Worm (Caenorhabditis elegans) whole organism, mixed stage, embryonic: Measurements from ENCODE around the gene Y37E11AL.3.

Experiments
- M03D4.4 ChIP-seq: sonication (generic microtip); optimal IDR thresholded peaks from 2 replicates; lab custom pipeline; 2017; ENCODE audit warnings: mild to moderate bottlenecking, missing genetic modification characterization, missing compliant biosample characterization
- bed-3 ChIP-seq: fragments of 200-800 bp; sonication (Bioruptor generic); optimal IDR thresholded peaks from 3 replicates; lab custom pipeline; 2018; ENCODE audit warnings: mild to moderate bottlenecking, missing genetic modification characterization, moderate library complexity, missing compliant biosample characterization
- ceh-39 ChIP-seq: fragments of 150-350 bp; optimal IDR thresholded peaks from 2 replicates; lab custom pipeline; 2014; ENCODE audit warnings: missing biosample characterization, missing genetic modification characterization
- ces-1 ChIP-seq: fragments of 150-350 bp; optimal IDR thresholded peaks from 2 replicates; lab custom pipeline; 2014; ENCODE audit warnings: missing biosample characterization, missing genetic modification reagents, missing genetic modification characterization
- drap-1 ChIP-seq: fragments of 200-800 bp; sonication (Bioruptor generic); optimal IDR thresholded peaks from 3 replicates; lab custom pipeline; 2018; ENCODE audit warnings: mild to moderate bottlenecking, missing genetic modification characterization, missing compliant biosample characterization
- elt-3 ChIP-seq: fragments of 150-350 bp; optimal IDR thresholded peaks from 2 replicates; lab custom pipeline; 2014; ENCODE audit warnings: missing biosample characterization, missing genetic modification characterization
- flh-1 ChIP-seq: fragments of 200-800 bp; sonication (Bioruptor generic); optimal IDR thresholded peaks from 2 replicates; lab custom pipeline; 2018; ENCODE audit warnings: mild to moderate bottlenecking, missing genetic modification characterization, moderate library complexity, missing compliant biosample characterization
- ham-2 ChIP-seq: fragments of 200-800 bp; sonication (Bioruptor generic); optimal IDR thresholded peaks from 2 replicates; lab custom pipeline; 2018; ENCODE audit warnings: mild to moderate bottlenecking, missing genetic modification characterization, missing compliant biosample characterization
- hlh-1 ChIP-seq: fragments of 150-350 bp; optimal IDR thresholded peaks from 2 replicates; lab custom pipeline; 2014; ENCODE audit warnings: missing biosample characterization, missing genetic modification reagents, missing genetic modification characterization
- lin-13 ChIP-seq: fragments of 150-350 bp; optimal IDR thresholded peaks from 2 replicates; lab custom pipeline; 2014; ENCODE audit warnings: missing biosample characterization, missing genetic modification characterization
- lin-32 ChIP-seq: fragments of 200-800 bp; sonication (Bioruptor generic); optimal IDR thresholded peaks from 2 replicates; lab custom pipeline; 2018; ENCODE audit warnings: mild to moderate bottlenecking, missing genetic modification characterization, missing compliant biosample characterization
- lsy-2 ChIP-seq: fragments of 150-350 bp; optimal IDR thresholded peaks from 2 replicates; lab custom pipeline; 2014; ENCODE audit warnings: missing biosample characterization, missing genetic modification characterization
- mab-5 ChIP-seq: fragments of 150-350 bp; optimal IDR thresholded peaks from 2 replicates; lab custom pipeline; 2014; ENCODE audit warnings: missing biosample characterization, missing genetic modification characterization
- mls-2 ChIP-seq: sonication (generic microtip); optimal IDR thresholded peaks from 2 replicates; lab custom pipeline; 2016; ENCODE audit warnings: mild to moderate bottlenecking, missing genetic modification characterization, moderate library complexity, missing compliant biosample characterization
- nhr-12 ChIP-seq: fragments of 150-350 bp; optimal IDR thresholded peaks from 2 replicates; lab custom pipeline; 2014; ENCODE audit warnings: missing biosample characterization, missing genetic modification characterization
- nhr-2 ChIP-seq: fragments of 150-350 bp; optimal IDR thresholded peaks from 2 replicates; lab custom pipeline; 2014; ENCODE audit warnings: missing biosample characterization, missing genetic modification characterization
- nhr-237 ChIP-seq: fragments of 150-350 bp; optimal IDR thresholded peaks from 2 replicates; lab custom pipeline; 2014; ENCODE audit warnings: missing biosample characterization, missing genetic modification characterization
- nhr-28 ChIP-seq: fragments of 150-350 bp; optimal IDR thresholded peaks from 2 replicates; lab custom pipeline; 2014; ENCODE audit warnings: missing biosample characterization, missing genetic modification characterization
- pha-4 ChIP-seq: fragments of 150-350 bp; optimal IDR thresholded peaks from 2 replicates; lab custom pipeline; 2018; ENCODE audit warnings: missing biosample characterization, missing genetic modification reagents, missing genetic modification characterization
- sem-2 ChIP-seq: fragments of 200-800 bp; sonication (Bioruptor generic); optimal IDR thresholded peaks from 2 replicates; lab custom pipeline; 2018; ENCODE audit warnings: mild to moderate bottlenecking, missing genetic modification characterization, missing compliant biosample characterization
- sptf-1 ChIP-seq: sonication (generic microtip); optimal IDR thresholded peaks from 2 replicates; lab custom pipeline; 2017; ENCODE audit warnings: mild to moderate bottlenecking, missing genetic modification characterization, moderate library complexity, missing compliant biosample characterization
- unc-120 ChIP-seq: sonication (generic microtip); optimal IDR thresholded peaks from 2 replicates; lab custom pipeline; 2017; ENCODE audit warnings: missing genetic modification characterization, missing compliant biosample characterization; ENCODE audit not compliant: poor library complexity, severe bottlenecking
- unc-39 ChIP-seq: fragments of 150-350 bp; optimal IDR thresholded peaks from 2 replicates; lab custom pipeline; 2014; ENCODE audit warnings: missing biosample characterization, missing genetic modification characterization
- unc-62 ChIP-seq: fragments of 150-350 bp; optimal IDR thresholded peaks from 2 replicates; lab custom pipeline; 2014; ENCODE audit warnings: missing biosample characterization, missing genetic modification reagents, missing genetic modification characterization
- zip-8 ChIP-seq: fragments of 150-350 bp; optimal IDR thresholded peaks from 2 replicates; lab custom pipeline; 2014; ENCODE audit warnings: missing biosample characterization, missing genetic modification characterization

Gene Y37E11AL.3

DNA sequence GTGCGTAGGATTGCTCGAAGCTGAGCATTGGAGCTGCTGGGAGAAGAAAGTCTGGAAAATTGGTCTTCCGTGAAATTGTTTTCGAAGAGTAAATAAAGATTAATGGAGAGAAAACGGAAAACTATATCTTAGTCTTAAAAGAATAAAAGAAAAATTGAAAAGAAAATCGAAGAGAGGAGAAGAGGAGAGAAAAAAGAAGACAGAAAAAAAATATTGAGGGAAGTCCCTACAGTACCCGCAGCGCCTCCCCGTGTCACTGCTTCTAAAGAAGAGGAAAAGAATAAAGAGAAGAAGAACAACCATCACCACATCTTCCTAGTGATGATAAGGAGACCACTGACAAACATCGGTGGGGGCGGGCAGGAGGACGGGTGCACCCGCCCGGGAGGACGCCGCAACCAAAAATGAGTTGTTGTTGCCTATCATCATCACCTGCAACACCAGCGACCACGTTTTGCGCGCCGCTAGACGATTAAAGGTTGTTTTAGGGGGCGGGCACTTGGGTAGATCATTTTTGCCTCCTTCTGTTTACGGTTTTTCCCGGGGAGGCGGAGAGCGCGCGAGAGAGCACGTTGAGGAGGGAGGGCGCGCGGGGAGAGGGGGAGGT, 46.0 kb upstream of the Y37E11AL.3 start, which contains the start of gene CC8.2:
Gene CC8.2, minus strand, starts transcription at position 51 of the 607 bp plus-strand sequence.
- TF ChIP-seq mab-5 = no peak
- no peak for TF ChIP-seq elt-3 (tag; lab: Kevin White, UChicago)
- TF ChIP-seq nhr-237 = no peak
- no peak for TF ChIP-seq lsy-2
- no peak for TF ChIP-seq flh-1
- TF ChIP-seq ham-2 = peak; percentile 15
- TF ChIP-seq sptf-1 (tag; lab: Kevin White, UChicago) = no peak
- TF ChIP-seq zip-8 (tag; lab: Kevin White, UChicago) = no peak
- no peak for TF ChIP-seq drap-1 (GFP tag; lab: Kevin White, UChicago)
- TF ChIP-seq M03D4.4 (tag; lab: Kevin White, UChicago) = peak; percentile 6
- no peak for TF ChIP-seq ces-1
- TF ChIP-seq unc-120 (tag; lab: Kevin White, UChicago) = no peak

DNA sequence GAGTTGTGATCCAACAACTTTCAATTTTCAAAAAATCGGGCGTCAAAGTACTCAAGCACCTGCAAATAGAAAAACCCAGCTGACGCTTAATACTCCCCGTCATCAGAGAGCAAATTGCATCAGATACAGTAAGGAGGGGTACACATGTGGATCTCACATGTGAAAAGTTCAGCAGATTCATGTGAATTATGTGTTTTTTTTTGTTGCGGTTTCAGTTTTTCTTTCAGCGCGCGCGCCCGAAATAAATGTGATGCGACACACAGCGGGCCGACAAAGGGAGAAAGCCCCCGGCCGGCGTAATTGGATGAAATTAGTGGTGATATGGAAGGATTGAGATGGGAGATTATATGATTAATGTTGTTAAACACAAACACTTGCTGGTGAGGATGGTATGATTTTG, 42.5 kb upstream of the Y37E11AL.3 start:
- TF ChIP-seq lin-13 (tag; lab: Kevin White, UChicago) = no peak

DNA sequence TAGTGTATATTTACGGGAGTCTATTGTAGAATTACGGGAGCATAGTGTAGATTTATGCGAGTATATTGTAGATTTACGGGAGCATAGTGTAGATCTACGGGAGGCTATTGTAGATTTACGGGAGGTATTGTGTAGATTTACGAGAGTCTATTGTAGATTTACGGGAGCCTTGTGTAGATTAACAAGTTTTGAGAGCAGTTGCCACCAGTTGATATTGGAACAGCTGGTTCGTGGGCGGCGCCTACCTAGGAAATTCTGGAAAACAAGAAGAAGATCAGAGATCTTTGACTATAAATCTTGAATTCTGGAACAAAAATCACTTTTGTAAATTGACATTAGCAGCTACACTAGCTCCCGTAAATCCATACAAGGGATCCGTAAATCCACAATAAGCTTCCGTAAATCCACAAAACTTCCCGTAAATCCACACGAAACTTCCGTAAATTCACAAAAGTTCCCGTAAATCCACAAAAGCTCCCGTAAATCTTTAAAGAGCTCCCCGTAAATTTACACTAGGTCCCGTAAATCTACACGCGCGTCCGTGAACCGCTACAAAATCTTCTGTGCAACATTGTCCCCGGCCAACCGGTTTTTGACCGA, 41.9 kb upstream of the Y37E11AL.3 start:
- no peak for TF ChIP-seq bed-3 (GFP tag; lab: Kevin White, UChicago)
- TF ChIP-seq hlh-1 (tag; lab: Kevin White, UChicago) = peak; percentile 4
- TF ChIP-seq ceh-39 = no peak
- TF ChIP-seq pha-4 (tag; lab: Kevin White, UChicago) = no peak

DNA sequence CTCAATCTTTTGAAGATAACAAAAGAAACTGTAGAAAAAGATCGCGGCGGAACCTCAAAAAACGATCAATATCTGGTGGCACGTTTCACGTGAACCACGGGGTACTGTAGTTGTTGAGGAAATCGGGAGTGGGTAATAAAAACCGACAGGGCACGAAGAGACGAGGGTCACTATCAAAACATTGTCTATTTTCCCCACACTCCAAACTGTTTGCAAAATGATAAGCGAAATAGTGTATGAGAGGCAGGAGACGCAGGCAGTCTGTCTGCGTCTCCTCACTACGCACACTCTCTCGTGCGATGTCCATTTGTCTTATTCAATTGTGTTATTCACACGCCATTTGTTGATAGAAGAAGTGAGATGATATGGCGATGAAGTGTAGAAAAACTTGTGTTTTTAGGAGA, 41.3 kb upstream of the Y37E11AL.3 start:
- TF ChIP-seq sem-2 = no peak
- peak; percentile 22 for TF ChIP-seq pha-4 (tag; lab: Kevin White, UChicago)
- TF ChIP-seq lsy-2 = peak; percentile 15
- peak; percentile 40 for TF ChIP-seq unc-62 (GFP tag; lab: Kevin White, UChicago)
- TF ChIP-seq elt-3 (tag; lab: Kevin White, UChicago) = peak; percentile 25

DNA sequence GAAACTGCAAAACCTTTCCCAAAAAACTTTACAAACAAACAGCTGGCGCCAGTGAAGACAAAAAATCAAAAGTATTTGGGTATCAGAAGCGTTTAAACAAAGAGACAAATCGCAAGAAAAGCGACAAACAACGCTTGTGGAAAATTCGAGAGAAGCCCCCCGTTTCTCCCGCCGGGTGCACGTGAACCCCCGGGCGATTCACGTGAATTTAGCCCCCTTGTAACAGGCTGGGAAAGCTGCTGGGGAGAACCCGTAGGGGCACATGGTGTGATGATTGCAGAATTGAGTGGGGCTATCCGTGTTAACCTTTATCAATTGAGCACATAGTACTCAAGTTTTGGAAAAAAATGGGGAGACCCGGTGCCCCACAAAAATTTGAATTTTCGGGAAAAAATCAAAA, 40.5 kb upstream of the Y37E11AL.3 start:
- TF ChIP-seq unc-120 (tag; lab: Kevin White, UChicago) (peak; percentile 76), bed-3 (GFP tag; lab: Kevin White, UChicago) (no peak), nhr-28 (tag; lab: Kevin White, UChicago) (no peak), hlh-1 (tag; lab: Kevin White, UChicago) (peak; percentile 80), unc-62 (GFP tag; lab: Kevin White, UChicago) (peak; percentile 64), elt-3 (tag; lab: Kevin White, UChicago) (no peak)

ce11 chrIV:3654823-3655222, 39.9 kb upstream of the Y37E11AL.3 start:
- TF ChIP-seq hlh-1 (tag; lab: Kevin White, UChicago) = peak; percentile 58
- no peak for TF ChIP-seq ham-2

- TF ChIP-seq nhr-12 (no peak), unc-62 (GFP tag; lab: Kevin White, UChicago) (peak; percentile 45), hlh-1 (tag; lab: Kevin White, UChicago) (peak; percentile 73)
These were observed 38.8 kb upstream of the Y37E11AL.3 start for ce11 chrIV:3655896-3656295.

DNA sequence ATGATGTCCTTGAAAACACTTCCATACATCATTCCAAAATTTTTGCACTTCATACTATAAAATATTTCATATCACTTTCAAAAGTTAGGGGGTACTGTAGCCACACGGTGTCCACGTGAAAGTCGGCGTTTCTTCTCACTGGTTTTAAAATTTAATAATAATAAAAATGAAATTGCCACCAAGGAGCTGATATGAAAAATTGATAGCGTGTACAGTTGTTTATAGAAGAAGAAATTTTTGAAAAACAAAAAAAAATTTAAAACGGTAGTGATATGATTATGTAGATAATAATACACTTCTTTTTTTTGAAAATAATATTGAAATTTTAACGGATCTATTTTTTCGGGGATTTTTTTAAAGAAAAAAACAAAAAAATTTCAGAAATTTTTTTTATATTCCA, 34.8 kb upstream of the Y37E11AL.3 start:
- TF ChIP-seq lin-32 (GFP tag; lab: Kevin White, UChicago) (no peak), nhr-28 (tag; lab: Kevin White, UChicago) (no peak)

DNA sequence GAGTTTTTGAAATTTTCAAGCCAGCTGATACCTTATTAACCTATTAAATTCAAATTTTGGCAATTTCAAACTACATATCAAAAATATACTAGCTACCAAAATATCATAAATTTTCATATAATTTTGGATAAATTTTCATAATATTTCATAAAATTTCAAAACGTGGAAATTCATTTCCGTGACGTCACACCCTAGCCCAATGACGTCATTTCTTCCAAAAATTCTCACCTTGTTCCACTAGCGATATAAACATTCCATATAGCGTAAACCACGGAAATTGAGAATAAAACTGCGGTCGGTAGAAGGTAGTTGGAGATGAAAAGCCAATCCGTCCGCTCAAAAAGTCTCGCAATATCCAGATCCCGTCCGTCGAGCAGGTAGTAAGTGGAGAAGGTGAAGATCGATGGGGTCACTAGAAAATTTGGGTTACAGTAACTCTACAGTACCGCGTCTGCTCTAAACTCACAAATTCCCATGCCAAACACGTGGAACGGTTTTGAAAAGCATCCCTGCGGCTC, 33.6 kb upstream of the Y37E11AL.3 start:
- TF ChIP-seq nhr-2 (no peak), zip-8 (tag; lab: Kevin White, UChicago) (peak; percentile 94), flh-1 (no peak), mls-2 (tag; lab: Kevin White, UChicago) (no peak), unc-39 (tag; lab: Kevin White, UChicago) (no peak)
